Worm (Caenorhabditis elegans): ENCODE data around the gene lin-8.

Gene lin-8

ce11 chrII:3038453-3038909 is 18.1 kb upstream of the lin-8 start, which contains the start of the genes B0454.26 and B0454.5:
B0454.26 (minus strand) TSS chrII:3038553.
B0454.5 (plus strand) TSS chrII:3038859.
- TF ChIP-seq zag-1 (tag; optimal IDR thresholded peaks at IDR 0.05): no peak
- no peak for TF ChIP-seq sea-2 (GFP tag; optimal IDR thresholded peaks at IDR 0.05)
- no peak for TF ChIP-seq lsy-12 (tag; optimal IDR thresholded peaks at IDR 0.05)
- no peak for TF ChIP-seq nhr-43 (tag; optimal IDR thresholded peaks at IDR 0.05; ENCODE audit: poor library complexity, severe bottlenecking)
- TF ChIP-seq daf-12 (tag; optimal IDR thresholded peaks at IDR 0.05): no peak
- no peak for TF ChIP-seq ceh-28 (tag; optimal IDR thresholded peaks at IDR 0.05)
- TF ChIP-seq ceh-9 (tag; optimal IDR thresholded peaks at IDR 0.05): no peak
- TF ChIP-seq elt-3 (tag; optimal IDR thresholded peaks at IDR 0.05): no peak
- TF ChIP-seq egl-27 (tag; optimal IDR thresholded peaks at IDR 0.05): no peak
- no peak for TF ChIP-seq fkh-10 (GFP tag; optimal IDR thresholded peaks at IDR 0.05)
- no peak for TF ChIP-seq nhr-237 (tag; optimal IDR thresholded peaks at IDR 0.05)
- TF ChIP-seq skn-1 (tag; optimal IDR thresholded peaks at IDR 0.05): no peak
- no peak for TF ChIP-seq R02D3.7 (tag; optimal IDR thresholded peaks at IDR 0.05)
- TF ChIP-seq lin-15B (tag; optimal IDR thresholded peaks at IDR 0.05): no peak
- no peak for TF ChIP-seq nhr-67 (tag; optimal IDR thresholded peaks at IDR 0.05)

- no peak for TF ChIP-seq nhr-237 (tag; optimal IDR thresholded peaks at IDR 0.05)
- no peak for TF ChIP-seq aly-2 (tag; optimal IDR thresholded peaks at IDR 0.05)
- no peak for TF ChIP-seq ceh-82 (tag; optimal IDR thresholded peaks at IDR 0.05)
- no peak for TF ChIP-seq mml-1 (tag; optimal IDR thresholded peaks at IDR 0.05)
- TF ChIP-seq zag-1 (tag; optimal IDR thresholded peaks at IDR 0.05): no peak
- TF ChIP-seq nfya-1 (tag; optimal IDR thresholded peaks at IDR 0.05; ENCODE audit: insufficient read depth): no peak
- TF ChIP-seq fkh-10 (GFP tag; optimal IDR thresholded peaks at IDR 0.05): no peak
- no peak for TF ChIP-seq nhr-28 (tag; optimal IDR thresholded peaks at IDR 0.05)
- no peak for TF ChIP-seq pha-4 (tag; optimal IDR thresholded peaks at IDR 0.05)
- TF ChIP-seq elt-1 (tag; optimal IDR thresholded peaks at IDR 0.05): no peak
- no peak for TF ChIP-seq elt-3 (tag; optimal IDR thresholded peaks at IDR 0.05)
- TF ChIP-seq fos-1 (tag; optimal IDR thresholded peaks at IDR 0.05): no peak
- TF ChIP-seq R02D3.7 (tag; optimal IDR thresholded peaks at IDR 0.05): no peak
- TF ChIP-seq mdl-1 (tag; optimal IDR thresholded peaks at IDR 0.05): no peak
- TF ChIP-seq ceh-9 (tag; optimal IDR thresholded peaks at IDR 0.05): no peak
- TF ChIP-seq ama-1 (optimal IDR thresholded peaks at IDR 0.05): no peak
- TF ChIP-seq ztf-11 (tag; optimal IDR thresholded peaks at IDR 0.05): no peak
- no peak for TF ChIP-seq egl-5 (tag; optimal IDR thresholded peaks at IDR 0.05)
Observed at ce11 chrII:3043358-3043757, 13.3 kb upstream of the lin-8 start, which contains the start of gene B0454.8. B0454.8 (minus strand) TSS chrII:3043458.

ce11 chrII:3044023-3044422 is 12.6 kb upstream of the lin-8 start, which contains the start of gene sri-29:
sri-29 (plus strand) TSS chrII:3044323.
- no peak for TF ChIP-seq jun-1 (tag; optimal IDR thresholded peaks at IDR 0.05)
- no peak for TF ChIP-seq skn-1 (tag; optimal IDR thresholded peaks at IDR 0.05)

- no peak for TF ChIP-seq daf-12 (tag; optimal IDR thresholded peaks at IDR 0.05)
- TF ChIP-seq sea-2 (GFP tag; optimal IDR thresholded peaks at IDR 0.05): no peak
- TF ChIP-seq fkh-10 (GFP tag; optimal IDR thresholded peaks at IDR 0.05): no peak
- TF ChIP-seq nhr-11 (tag; optimal IDR thresholded peaks at IDR 0.05): no peak
- TF ChIP-seq eor-1 (tag; optimal IDR thresholded peaks at IDR 0.05): no peak
- no peak for TF ChIP-seq egl-27 (tag; optimal IDR thresholded peaks at IDR 0.05)
- TF ChIP-seq jun-1 (tag; optimal IDR thresholded peaks at IDR 0.05): no peak
- no peak for TF ChIP-seq ztf-11 (tag; optimal IDR thresholded peaks at IDR 0.05)
- no peak for TF ChIP-seq nhr-25 (tag; optimal IDR thresholded peaks at IDR 0.05)
- TF ChIP-seq unc-62 (GFP tag; optimal IDR thresholded peaks at IDR 0.05): no peak
- no peak for TF ChIP-seq ceh-82 (tag; optimal IDR thresholded peaks at IDR 0.05)
- TF ChIP-seq lsy-12 (tag; optimal IDR thresholded peaks at IDR 0.05): no peak
- TF ChIP-seq elt-2 (tag; optimal IDR thresholded peaks at IDR 0.05): no peak
- TF ChIP-seq aly-2 (tag; optimal IDR thresholded peaks at IDR 0.05): no peak
- no peak for TF ChIP-seq nhr-67 (tag; optimal IDR thresholded peaks at IDR 0.05)
- TF ChIP-seq nhr-12 (tag; optimal IDR thresholded peaks at IDR 0.05): no peak
Observed at ce11 chrII:3045422-3045821, 11.2 kb upstream of the lin-8 start.

ce11 chrII:3045875-3046274 is 10.7 kb upstream of the lin-8 start, which contains the start of gene sri-30:
sri-30 (plus strand) TSS chrII:3046175.
- TF ChIP-seq nhr-77 (tag; optimal IDR thresholded peaks at IDR 0.05) (no peak), eor-1 (tag; optimal IDR thresholded peaks at IDR 0.05) (no peak), sea-2 (GFP tag; optimal IDR thresholded peaks at IDR 0.05) (no peak), tbx-2 (tag; optimal IDR thresholded peaks at IDR 0.05) (no peak), nhr-28 (tag; optimal IDR thresholded peaks at IDR 0.05) (no peak)

Data from whole organism, L3 larva.